Worm (Caenorhabditis elegans) whole organism, young adult: ENCODE measurements around the gene hda-4.

Experiments
- B0261.1 ChIP-seq: sonication (generic microtip); optimal IDR thresholded peaks from 2 replicates; lab custom pipeline; 2016; ENCODE audit warnings: mild to moderate bottlenecking, missing genetic modification characterization, moderate library complexity, missing compliant biosample characterization
- F37B4.10 ChIP-seq: fragments of 200-800 bp; sonication (Bioruptor generic); IDR thresholded peaks from 2 replicates; pipeline ENCODE4 v1.3.6; 2022; ENCODE audit warnings: missing genetic modification characterization, missing compliant biosample characterization
- Y67H2A.10 ChIP-seq: fragments of 200-800 bp; sonication (Bioruptor generic); conservative IDR thresholded peaks from 2 replicates; pipeline ENCODE4 v1.3.6; 2022; ENCODE audit warnings: missing genetic modification reagents, missing genetic modification characterization, missing compliant biosample characterization
- ama-1 ChIP-seq, 3 experiments: fragments of 150-350 bp in 1 of 3; sonication (generic microtip) in 2 of 3; optimal IDR thresholded peaks; 2 replicates each; lab custom pipeline; 2014 to 2018; ENCODE audit warnings: missing biosample characterization in 2 of 3, missing genetic modification characterization in 2 of 3, missing genetic modification reagents in 2 of 3
- chd-7 ChIP-seq: sonication (generic microtip); optimal IDR thresholded peaks from 2 replicates; lab custom pipeline; 2016; ENCODE audit warnings: mild to moderate bottlenecking, missing genetic modification characterization, moderate library complexity, missing compliant biosample characterization
- hlh-26 ChIP-seq: fragments of 200-800 bp; sonication (Bioruptor generic); conservative IDR thresholded peaks from 2 replicates; pipeline ENCODE4 v1.3.6; 2022; ENCODE audit warnings: missing genetic modification reagents, missing genetic modification characterization, missing compliant biosample characterization
- lag-1 ChIP-seq: fragments of 200-800 bp; sonication (Bioruptor generic); IDR thresholded peaks from 2 replicates; pipeline ENCODE4 v1.3.6; 2022; ENCODE audit warnings: missing genetic modification reagents, missing genetic modification characterization, missing compliant biosample characterization
- lin-35 ChIP-seq, 3 experiments: fragments of 150-350 bp in 2 of 3; sonication (generic microtip) in 1 of 3; optimal IDR thresholded peaks; 2 replicates each; lab custom pipeline; 2014 to 2018; ENCODE audit warnings: missing biosample characterization in 3 of 3, missing genetic modification characterization in 3 of 3, missing genetic modification reagents in 3 of 3
- mcd-1 ChIP-seq: fragments of 200-800 bp; sonication (Bioruptor generic); IDR thresholded peaks from 2 replicates; pipeline ENCODE4 v1.3.6; 2022; ENCODE audit warnings: missing genetic modification reagents, missing genetic modification characterization, missing compliant biosample characterization
- mxl-1 ChIP-seq: sonication (generic microtip); optimal IDR thresholded peaks from 2 replicates; lab custom pipeline; 2016; ENCODE audit warnings: missing genetic modification characterization, missing compliant biosample characterization
- nfyb-1 ChIP-seq: fragments of 200-800 bp; sonication (Bioruptor generic); IDR thresholded peaks from 2 replicates; pipeline ENCODE4 v1.3.6; 2022; ENCODE audit warnings: missing genetic modification reagents, missing genetic modification characterization, missing compliant biosample characterization
- snpc-3.4 ChIP-seq: sonication (generic microtip); optimal IDR thresholded peaks from 2 replicates; lab custom pipeline; 2017; ENCODE audit warnings: missing genetic modification characterization, mild to moderate bottlenecking, missing compliant biosample characterization, antibody characterized with exemption, moderate library complexity, missing genotype, missing genetic modification reagents
- ztf-3 ChIP-seq: fragments of 200-800 bp; sonication (Bioruptor generic); optimal IDR thresholded peaks from 2 replicates; lab custom pipeline; 2018; ENCODE audit warnings: mild to moderate bottlenecking, missing genetic modification characterization, missing compliant biosample characterization

ce11 chrX:16711381-16711780 is 18.0 kb upstream of the hda-4 start, which contains the start of gene lgc-53:
- TF ChIP-seq lag-1 (GFP tag; lab: Robert Waterston, UW) (no peak), chd-7 (tag; lab: Kevin White, UChicago) (no peak), hlh-26 (no peak), Y67H2A.10 (GFP tag; lab: Robert Waterston, UW) (no peak), ztf-3 (GFP tag; lab: Kevin White, UChicago) (no peak), ama-1 (optimal IDR thresholded peaks at IDR 0.05; lab: Kevin White, UChicago) (no peak), ama-1 (GFP tag; optimal IDR thresholded peaks at IDR 0.05; lab: Kevin White, UChicago) (no peak), mxl-1 (tag; lab: Kevin White, UChicago) (no peak), mcd-1 (GFP tag; lab: Robert Waterston, UW) (no peak), snpc-3.4 (tag; lab: Kevin White, UChicago) (no peak), B0261.1 (tag; lab: Kevin White, UChicago) (no peak), F37B4.10 (GFP tag; lab: Robert Waterston, UW) (no peak), nfyb-1 (GFP tag; lab: Robert Waterston, UW) (no peak), lin-35 (GFP tag; optimal IDR thresholded peaks at IDR 0.05; lab: Kevin White, UChicago) (no peak)
